Fruit fly (Drosophila melanogaster) Kc167 (cell line): ENCODE measurements around the gene ifc.

Experiments
- Myc ChIP-seq: fragments of >200 bp; optimal IDR thresholded peaks from 2 replicates; lab custom pipeline; 2017; ENCODE audit warnings: missing external identifiers
- Sin3A ChIP-seq: fragments of >200 bp; optimal IDR thresholded peaks from 2 replicates; lab custom pipeline; 2018; ENCODE audit warnings: missing external identifiers
- psq ChIP-seq: fragments of >200 bp; optimal IDR thresholded peaks from 2 replicates; lab custom pipeline; 2017; ENCODE audit warnings: missing external identifiers

DNA sequence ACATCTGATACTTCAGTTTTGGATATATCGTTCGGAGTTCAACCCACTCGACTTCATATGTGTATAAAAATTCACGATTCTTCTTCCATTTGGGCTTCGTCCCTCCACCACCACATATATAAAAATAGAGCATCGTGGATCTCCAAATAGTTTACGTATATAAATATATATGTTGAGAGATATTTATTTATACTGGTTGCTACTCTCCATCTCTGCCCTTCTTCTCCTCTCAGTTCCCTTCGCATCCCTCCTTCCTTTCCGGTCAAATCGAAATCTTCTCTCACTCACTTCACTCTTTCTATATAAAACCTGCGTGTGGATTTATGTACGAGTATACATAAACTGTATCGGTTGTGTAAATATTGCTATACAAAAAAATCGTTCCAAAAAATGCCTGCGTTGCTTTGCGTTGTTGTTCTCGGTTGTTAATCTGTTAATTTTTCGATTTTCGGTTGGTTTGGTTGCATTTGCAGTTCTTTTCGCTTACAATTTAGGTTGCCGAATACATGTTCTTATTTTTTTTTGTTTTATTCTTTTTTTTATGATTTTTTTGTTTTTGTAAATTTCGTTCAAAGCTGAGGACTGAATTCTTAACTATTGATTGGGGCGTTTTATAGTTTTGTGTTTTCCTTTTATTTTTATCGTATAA is 13.4 kb upstream of the ifc start:
- TF ChIP-seq Sin3A (no peak), psq (lab: Kevin White, UChicago) (no peak), Myc (lab: Kevin White, UChicago) (no peak)
